Fruit fly (Drosophila melanogaster) whole organism, embryonic: ENCODE results near the gene CG7985.

Source experiments
- Blimp-1 ChIP-seq: fragments of 200-800 bp; sonication (Bioruptor generic); optimal IDR thresholded peaks from 3 replicates; lab custom pipeline; 2018; ENCODE audit warnings: missing biosample characterization, missing genetic modification characterization, mild to moderate bottlenecking, moderate library complexity, missing genetic modification reagents
- CG12071 ChIP-seq: fragments of 200-800 bp; sonication (Bioruptor generic); optimal IDR thresholded peaks from 3 replicates; lab custom pipeline; 2018; ENCODE audit warnings: missing biosample characterization, mild to moderate bottlenecking, missing genetic modification characterization
- CG12219 ChIP-seq: fragments of 200-800 bp; sonication (Bioruptor generic); optimal IDR thresholded peaks from 3 replicates; lab custom pipeline; 2018; ENCODE audit warnings: missing biosample characterization, mild to moderate bottlenecking, missing genetic modification characterization
- CG12299 ChIP-seq: fragments of 200-800 bp; sonication (Bioruptor generic); optimal IDR thresholded peaks from 2 replicates; lab custom pipeline; 2018; ENCODE audit warnings: missing biosample characterization, mild to moderate bottlenecking, missing genetic modification characterization
- CG12942 ChIP-seq: fragments of 200-800 bp; sonication (Bioruptor generic); optimal IDR thresholded peaks from 3 replicates; lab custom pipeline; 2016; ENCODE audit warnings: missing biosample characterization, missing genetic modification characterization
- CG13123 ChIP-seq: fragments of 200-800 bp; sonication (Bioruptor generic); optimal IDR thresholded peaks from 2 replicates; lab custom pipeline; 2016; ENCODE audit warnings: missing biosample characterization, missing genetic modification characterization
- CG13296 ChIP-seq: fragments of 200-800 bp; sonication (Bioruptor generic); optimal IDR thresholded peaks from 3 replicates; lab custom pipeline; 2018; ENCODE audit warnings: missing biosample characterization, mild to moderate bottlenecking, missing genetic modification characterization
- CG13775 ChIP-seq: fragments of 200-800 bp; sonication (Bioruptor generic); optimal IDR thresholded peaks from 3 replicates; lab custom pipeline; 2017; ENCODE audit warnings: missing biosample characterization, mild to moderate bottlenecking, missing genetic modification characterization
- CG15073 ChIP-seq: fragments of 200-800 bp; sonication (Bioruptor generic); optimal IDR thresholded peaks from 2 replicates; lab custom pipeline; 2016; ENCODE audit warnings: missing biosample characterization, missing genetic modification characterization
- CG1529 ChIP-seq: fragments of 200-800 bp; sonication (Bioruptor generic); optimal IDR thresholded peaks from 3 replicates; lab custom pipeline; 2018; ENCODE audit warnings: missing biosample characterization, missing genetic modification characterization
- CG17912 ChIP-seq: fragments of 200-800 bp; sonication (Bioruptor generic); optimal IDR thresholded peaks from 2 replicates; lab custom pipeline; 2018; ENCODE audit warnings: missing biosample characterization, mild to moderate bottlenecking, missing genetic modification characterization
- CG2120 ChIP-seq: fragments of 200-800 bp; sonication (Bioruptor generic); optimal IDR thresholded peaks from 3 replicates; lab custom pipeline; 2016; ENCODE audit warnings: missing biosample characterization, missing genetic modification characterization
- CG32532 ChIP-seq: fragments of 200-800 bp; sonication (Bioruptor generic); IDR thresholded peaks from 2 replicates; pipeline ENCODE4 v1.3.6; 2022; ENCODE audit warnings: missing biosample characterization, missing genetic modification characterization
- CG32772 ChIP-seq: fragments of 200-800 bp; sonication (Bioruptor generic); IDR thresholded peaks from 2 replicates; pipeline ENCODE4 v1.3.6; 2022; ENCODE audit warnings: missing biosample characterization, missing genetic modification characterization
- CG42726 ChIP-seq: fragments of 200-800 bp; sonication (Bioruptor generic); IDR thresholded peaks from 2 replicates; pipeline ENCODE4 v1.3.6; 2022; ENCODE audit warnings: missing biosample characterization, missing genetic modification characterization; ENCODE audit not compliant: partially characterized antibody
- CG4328 ChIP-seq: fragments of 200-800 bp; sonication (Bioruptor generic); optimal IDR thresholded peaks from 3 replicates; lab custom pipeline; 2017; ENCODE audit warnings: missing biosample characterization, missing genetic modification reagents, missing genetic modification characterization
- CG7271 ChIP-seq: fragments of 200-800 bp; sonication (Bioruptor generic); optimal IDR thresholded peaks from 2 replicates; lab custom pipeline; 2018; ENCODE audit warnings: missing biosample characterization, mild to moderate bottlenecking, missing genetic modification characterization, moderate library complexity
- Dp ChIP-seq: fragments of 200-800 bp; sonication (Bioruptor generic); optimal IDR thresholded peaks from 2 replicates; lab custom pipeline; 2018; ENCODE audit warnings: missing biosample characterization, mild to moderate bottlenecking, missing genetic modification characterization, moderate library complexity
- Fer3 ChIP-seq: fragments of 200-800 bp; sonication (Bioruptor generic); optimal IDR thresholded peaks from 2 replicates; lab custom pipeline; 2018; ENCODE audit warnings: missing biosample characterization, mild to moderate bottlenecking, missing genetic modification characterization, moderate library complexity
- H2.0 ChIP-seq: fragments of 200-800 bp; sonication (Bioruptor generic); IDR thresholded peaks from 2 replicates; pipeline ENCODE4 v1.3.6; 2022; ENCODE audit warnings: missing biosample characterization, missing genetic modification characterization
- HHEX ChIP-seq: fragments of 200-800 bp; sonication (Bioruptor generic); optimal IDR thresholded peaks from 3 replicates; lab custom pipeline; 2017; ENCODE audit warnings: missing biosample characterization, mild to moderate bottlenecking, missing genetic modification characterization, missing genetic modification reagents
- HLHmδ ChIP-seq: fragments of 200-800 bp; sonication (Bioruptor generic); optimal IDR thresholded peaks from 2 replicates; lab custom pipeline; 2018; ENCODE audit warnings: missing biosample characterization, mild to moderate bottlenecking, missing genetic modification characterization, moderate library complexity
- NC2α ChIP-seq: fragments of 200-800 bp; sonication (Bioruptor generic); optimal IDR thresholded peaks from 2 replicates; lab custom pipeline; 2016; ENCODE audit warnings: missing biosample characterization, missing genetic modification characterization
- Nf-YB ChIP-seq: fragments of 200-800 bp; sonication (Bioruptor generic); optimal IDR thresholded peaks from 3 replicates; lab custom pipeline; 2019; ENCODE audit warnings: missing biosample characterization, mild to moderate bottlenecking, missing genetic modification characterization, moderate library complexity
- TFAM ChIP-seq: fragments of 200-800 bp; sonication (Bioruptor generic); optimal IDR thresholded peaks from 2 replicates; lab custom pipeline; 2017; ENCODE audit warnings: missing biosample characterization, missing genetic modification characterization, inconsistent platforms
- al ChIP-seq: fragments of 200-800 bp; sonication (Bioruptor generic); IDR thresholded peaks from 2 replicates; pipeline ENCODE4 v1.3.6; 2022; ENCODE audit warnings: missing biosample characterization, missing genetic modification characterization
- ara ChIP-seq: fragments of 200-800 bp; sonication (Bioruptor generic); IDR thresholded peaks from 2 replicates; pipeline ENCODE4 v1.3.6; 2022; ENCODE audit warnings: missing biosample characterization, missing genetic modification characterization
- ase ChIP-seq: fragments of 200-800 bp; sonication (Bioruptor generic); IDR thresholded peaks from 3 replicates; pipeline ENCODE4 v1.3.6; 2022; ENCODE audit warnings: missing biosample characterization, missing genetic modification characterization
- bbx ChIP-seq: fragments of 200-800 bp; sonication (Bioruptor generic); IDR thresholded peaks from 2 replicates; pipeline ENCODE4 v1.3.6; 2022; ENCODE audit warnings: missing biosample characterization, missing genetic modification characterization; ENCODE audit not compliant: partially characterized antibody
- bcd ChIP-seq: fragments of 200-800 bp; sonication (Bioruptor generic); optimal IDR thresholded peaks from 2 replicates; lab custom pipeline; 2017; ENCODE audit warnings: missing biosample characterization, mild to moderate bottlenecking, missing genetic modification characterization
- bsh ChIP-seq, 2 experiments: fragments of 200-800 bp; sonication (Bioruptor generic); optimal IDR thresholded peaks; 2 replicates each; lab custom pipeline; 2017 to 2018; ENCODE audit warnings: mild to moderate bottlenecking in 2 of 2, missing biosample characterization in 2 of 2, missing genetic modification characterization in 2 of 2, moderate library complexity in 1 of 2
- cad ChIP-seq: fragments of >200 bp; optimal IDR thresholded peaks from 2 replicates; lab custom pipeline; 2017; ENCODE audit warnings: missing biosample characterization, missing genetic modification characterization
- cato ChIP-seq: fragments of 200-800 bp; sonication (Bioruptor generic); optimal IDR thresholded peaks from 2 replicates; lab custom pipeline; 2016; ENCODE audit warnings: missing biosample characterization, missing genetic modification characterization, borderline replicate concordance
- chm ChIP-seq: fragments of 200-800 bp; sonication (Bioruptor generic); IDR thresholded peaks from 2 replicates; pipeline ENCODE4 v1.3.6; 2022; ENCODE audit warnings: missing biosample characterization, missing genetic modification characterization
- dysf ChIP-seq: fragments of 200-800 bp; sonication (Bioruptor generic); IDR thresholded peaks from 3 replicates; pipeline ENCODE4 v1.3.6; 2022; ENCODE audit warnings: missing biosample characterization, missing genetic modification characterization
- en ChIP-seq: fragments of 200-800 bp; sonication (Bioruptor generic); optimal IDR thresholded peaks from 2 replicates; lab custom pipeline; 2016; ENCODE audit warnings: missing biosample characterization, missing genetic modification characterization
- eve ChIP-seq, 2 experiments: fragments of >200 bp; optimal IDR thresholded peaks; 2 replicates each; lab custom pipeline; 2017; ENCODE audit warnings: missing biosample characterization in 2 of 2, missing genetic modification characterization in 2 of 2
- ewg ChIP-seq: fragments of 200-800 bp; sonication (Bioruptor generic); optimal IDR thresholded peaks from 3 replicates; lab custom pipeline; 2017; ENCODE audit warnings: mild to moderate bottlenecking, missing biosample characterization, missing genetic modification reagents, missing genetic modification characterization
- fd102C ChIP-seq: fragments of 200-800 bp; sonication (Bioruptor generic); optimal IDR thresholded peaks from 2 replicates; lab custom pipeline; 2018; ENCODE audit warnings: missing biosample characterization, mild to moderate bottlenecking, missing genetic modification characterization, moderate library complexity
- ftz-f1 ChIP-seq: fragments of 200-800 bp; sonication (Bioruptor generic); optimal IDR thresholded peaks from 2 replicates; lab custom pipeline; 2016; ENCODE audit warnings: missing biosample characterization, missing genetic modification characterization
- ken ChIP-seq: fragments of 200-800 bp; sonication (Bioruptor generic); IDR thresholded peaks from 3 replicates; pipeline ENCODE4 v1.3.6; 2022; ENCODE audit warnings: missing biosample characterization, missing genetic modification characterization
- luna ChIP-seq: fragments of 200-800 bp; sonication (Bioruptor generic); optimal IDR thresholded peaks from 2 replicates; lab custom pipeline; 2016; ENCODE audit warnings: missing biosample characterization, missing genetic modification characterization
- mirr ChIP-seq: fragments of 200-800 bp; sonication (Bioruptor generic); optimal IDR thresholded peaks from 3 replicates; lab custom pipeline; 2018; ENCODE audit warnings: missing biosample characterization, mild to moderate bottlenecking, missing genetic modification characterization
- p53 ChIP-seq: fragments of 200-800 bp; sonication (Bioruptor generic); optimal IDR thresholded peaks from 2 replicates; lab custom pipeline; 2016; ENCODE audit warnings: missing biosample characterization, missing genetic modification characterization
- salm ChIP-seq: fragments of 200-800 bp; sonication (Bioruptor generic); optimal IDR thresholded peaks from 2 replicates; lab custom pipeline; 2018; ENCODE audit warnings: missing biosample characterization, mild to moderate bottlenecking, missing genetic modification characterization
- so ChIP-seq: fragments of 200-800 bp; sonication (Bioruptor generic); IDR thresholded peaks from 3 replicates; pipeline ENCODE4 v1.3.6; 2022; ENCODE audit warnings: missing biosample characterization, missing genetic modification characterization
- stwl ChIP-seq: fragments of 200-800 bp; sonication (Bioruptor generic); optimal IDR thresholded peaks from 3 replicates; lab custom pipeline; 2018; ENCODE audit warnings: missing biosample characterization, mild to moderate bottlenecking, missing genetic modification characterization, moderate library complexity
- tio ChIP-seq: fragments of 200-800 bp; sonication (Bioruptor generic); optimal IDR thresholded peaks from 2 replicates; lab custom pipeline; 2017; ENCODE audit warnings: missing biosample characterization, missing genetic modification characterization, inconsistent platforms
- vnd ChIP-seq: fragments of 200-800 bp; sonication (Bioruptor generic); IDR thresholded peaks from 3 replicates; pipeline ENCODE4 v1.3.6; 2022; ENCODE audit warnings: missing biosample characterization, missing genetic modification characterization; ENCODE audit not compliant: partially characterized antibody

Gene CG7985

dm6 chr3R:18164052-18164722 is 35.5 kb upstream of the CG7985 start, which contains the start of the genes CG7218 and Cbp20 (continued):
- 0 out of 2 replicates have a peak, but pooled peaks have one; percentile 22 for TF ChIP-seq ara (GFP tag; lab: Robert Waterston, UW)
- peak; percentile 73 for TF ChIP-seq CG13775
- no peak for TF ChIP-seq NC2α (GFP tag; lab: Kevin White, UChicago)
- peak; percentile 90 for TF ChIP-seq CG32532 (GFP tag; lab: Robert Waterston, UW)
- peak; percentile 57; the same call in 1 of the 2 replicates for TF ChIP-seq CG32772 (GFP tag; lab: Robert Waterston, UW)
- TF ChIP-seq CG1529 (GFP tag; lab: Kevin White, UChicago), result peak; percentile 18
- peak; percentile 12 for TF ChIP-seq HHEX (GFP tag; lab: Kevin White, UChicago)
- TF ChIP-seq ase (GFP tag; lab: Robert Waterston, UW), result peak; percentile 68; the same call in 1 of the 3 replicates
- peak in 1 of 2 experiments; percentile 43 for TF ChIP-seq bsh (GFP tag; optimal IDR thresholded peaks at IDR 0.05; lab: Kevin White, UChicago)
- no peak for TF ChIP-seq mirr (GFP tag; lab: Kevin White, UChicago)
- no peak for TF ChIP-seq tio (GFP tag; lab: Kevin White, UChicago)
- peak; percentile 84 for TF ChIP-seq ken (GFP tag; lab: Robert Waterston, UW)
- TF ChIP-seq chm (GFP tag; lab: Robert Waterston, UW), result peak; percentile 58; the same call in 1 of the 2 replicates
- peak; percentile 86 for TF ChIP-seq H2.0 (GFP tag; lab: Robert Waterston, UW)
- peak; percentile 47 for TF ChIP-seq CG4328 (GFP tag; lab: Kevin White, UChicago)
- TF ChIP-seq luna (GFP tag; lab: Kevin White, UChicago), result peak; percentile 14
- TF ChIP-seq stwl (tag; lab: Kevin White, UChicago), result peak; percentile 60
- no peak for TF ChIP-seq salm (tag; lab: Kevin White, UChicago)
- peak; percentile 57 for TF ChIP-seq CG12942 (GFP tag; lab: Kevin White, UChicago)
- TF ChIP-seq CG13123 (GFP tag; lab: Kevin White, UChicago), result peak; percentile 65
- TF ChIP-seq CG42726 (GFP tag; lab: Robert Waterston, UW), result no peak
- TF ChIP-seq dysf (GFP tag; lab: Robert Waterston, UW), result peak; percentile 76
- TF ChIP-seq Fer3, result peak; percentile 78
- peak; percentile 24 for TF ChIP-seq CG12219 (GFP tag; lab: Kevin White, UChicago)
- TF ChIP-seq cad (GFP tag; lab: Kevin White, UChicago), result no peak
- no peak for TF ChIP-seq eve (GFP tag; optimal IDR thresholded peaks at IDR 0.05; lab: Kevin White, UChicago)
- no peak for TF ChIP-seq CG17912 (GFP tag; lab: Kevin White, UChicago)
- TF ChIP-seq CG15073 (GFP tag; lab: Kevin White, UChicago), result no peak
- peak; percentile 90 for TF ChIP-seq CG2120 (GFP tag; lab: Kevin White, UChicago)
- TF ChIP-seq Blimp-1 (GFP tag; lab: Kevin White, UChicago), result peak; percentile 54
- TF ChIP-seq cato (GFP tag; lab: Kevin White, UChicago), result peak; percentile 35
- no peak for TF ChIP-seq en (GFP tag; lab: Kevin White, UChicago)
- no peak for TF ChIP-seq p53 (GFP tag; lab: Kevin White, UChicago)
- peak; percentile 80 for TF ChIP-seq vnd (GFP tag; lab: Robert Waterston, UW)
- peak; percentile 48 for TF ChIP-seq Nf-YB (GFP tag; lab: Kevin White, UChicago)
- peak; percentile 61 for TF ChIP-seq CG13296 (GFP tag; lab: Kevin White, UChicago)
- TF ChIP-seq fd102C, result no peak
- no peak for TF ChIP-seq ftz-f1 (GFP tag; lab: Kevin White, UChicago)
- TF ChIP-seq CG12071 (GFP tag; lab: Kevin White, UChicago), result no peak
- TF ChIP-seq so (GFP tag; lab: Robert Waterston, UW), result no peak
- TF ChIP-seq al (GFP tag; lab: Robert Waterston, UW), result peak; percentile 79
- TF ChIP-seq Dp (GFP tag; lab: Kevin White, UChicago), result peak; percentile 24
- TF ChIP-seq bcd (GFP tag; lab: Kevin White, UChicago), result peak; percentile 57
- TF ChIP-seq TFAM, result no peak
- TF ChIP-seq CG12299, result peak; percentile 48
- TF ChIP-seq bbx (GFP tag; lab: Robert Waterston, UW), result peak; percentile 74
- no peak for TF ChIP-seq HLHmδ (GFP tag; lab: Kevin White, UChicago)
- TF ChIP-seq ewg (GFP tag; lab: Kevin White, UChicago), result no peak
- TF ChIP-seq CG7271 (tag; lab: Kevin White, UChicago), result peak; percentile 28
